Worm (Caenorhabditis elegans) whole organism, mixed stage, embryonic: ENCODE data around the gene igdb-3.

Experiments used
- elt-3 ChIP-seq: fragments of 150-350 bp; optimal IDR thresholded peaks from 2 replicates; lab custom pipeline; 2014; ENCODE audit warnings: missing biosample characterization, missing genetic modification characterization
- mep-1 ChIP-seq: fragments of 150-350 bp; optimal IDR thresholded peaks from 2 replicates; lab custom pipeline; 2017; ENCODE audit warnings: missing biosample characterization, missing genetic modification reagents, missing genetic modification characterization, inconsistent platforms
- nhr-12 ChIP-seq: fragments of 150-350 bp; optimal IDR thresholded peaks from 2 replicates; lab custom pipeline; 2014; ENCODE audit warnings: missing biosample characterization, missing genetic modification characterization
- nhr-237 ChIP-seq: fragments of 150-350 bp; optimal IDR thresholded peaks from 2 replicates; lab custom pipeline; 2014; ENCODE audit warnings: missing biosample characterization, missing genetic modification characterization
- nhr-28 ChIP-seq: fragments of 150-350 bp; optimal IDR thresholded peaks from 2 replicates; lab custom pipeline; 2014; ENCODE audit warnings: missing biosample characterization, missing genetic modification characterization
- snpc-4 ChIP-seq: fragments of 150-350 bp; optimal IDR thresholded peaks from 2 replicates; lab custom pipeline; 2014; ENCODE audit warnings: missing biosample characterization, missing genetic modification characterization
- sptf-1 ChIP-seq: sonication (generic microtip); optimal IDR thresholded peaks from 2 replicates; lab custom pipeline; 2017; ENCODE audit warnings: mild to moderate bottlenecking, missing genetic modification characterization, moderate library complexity, missing compliant biosample characterization
- unc-39 ChIP-seq: fragments of 150-350 bp; optimal IDR thresholded peaks from 2 replicates; lab custom pipeline; 2014; ENCODE audit warnings: missing biosample characterization, missing genetic modification characterization
- ztf-11 ChIP-seq: fragments of 150-350 bp; optimal IDR thresholded peaks from 2 replicates; lab custom pipeline; 2014; ENCODE audit warnings: missing biosample characterization, missing genetic modification characterization

- TF ChIP-seq elt-3: no peak
- TF ChIP-seq nhr-12: no peak
- no peak for TF ChIP-seq unc-39 (tag; lab: Kevin White, UChicago)
- TF ChIP-seq ztf-11 (tag; lab: Kevin White, UChicago): no peak
- TF ChIP-seq nhr-237 (tag; lab: Kevin White, UChicago): no peak
- TF ChIP-seq mep-1 (tag; lab: Kevin White, UChicago): no peak
- TF ChIP-seq snpc-4 (tag; lab: Kevin White, UChicago): no peak
- TF ChIP-seq nhr-28 (tag; lab: Kevin White, UChicago): no peak
- no peak for TF ChIP-seq sptf-1 (tag; lab: Kevin White, UChicago)
These were observed 47.9 kb upstream of the igdb-3 start for ce11 chrX:6337338-6337737.
